Worm (Caenorhabditis elegans): ENCODE results near the gene cdkl-1.

The cdkl-1 gene

DNA sequence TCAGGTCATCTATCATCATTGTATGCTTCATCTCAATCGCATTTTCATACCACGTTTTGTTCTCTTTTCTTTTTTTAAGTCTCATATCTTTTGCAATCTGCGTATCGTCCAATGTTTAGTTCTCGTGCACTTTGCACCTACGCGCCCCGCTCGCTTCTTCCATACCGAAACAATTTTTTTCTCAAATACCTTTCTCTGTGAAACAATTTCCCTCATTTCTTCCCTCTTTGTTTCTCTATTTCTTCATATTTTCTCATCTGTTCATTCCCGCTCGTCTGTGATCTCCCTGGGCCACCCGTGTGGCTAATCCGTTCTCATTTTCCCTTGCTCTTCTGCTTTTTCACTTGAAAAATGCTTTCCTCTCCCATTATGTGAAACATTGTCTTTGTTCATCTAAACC is 41.6 kb downstream of the cdkl-1 start (continued):
- TF ChIP-seq hmg-1.1 (GFP tag; IDR thresholded peaks at IDR 0.05) (no peak), dmd-6 (GFP tag; IDR thresholded peaks at IDR 0.05) (0 out of 2 replicates have a peak, but pooled peaks have one; percentile 13), snpc-1.2 (GFP tag; IDR thresholded peaks at IDR 0.05) (no peak), ces-1 (GFP tag; optimal IDR thresholded peaks at IDR 0.05) (no peak), ceh-32 (tag; optimal IDR thresholded peaks at IDR 0.05; ENCODE audit: poor library complexity) (no peak), F26F4.8 (GFP tag; conservative IDR thresholded peaks at IDR 0.05) (no peak), daf-16 (GFP tag; optimal IDR thresholded peaks at IDR 0.05) (no peak), daf-16 (tag; optimal IDR thresholded peaks at IDR 0.05) (peak; percentile 40), ztf-11 (tag; optimal IDR thresholded peaks at IDR 0.05) (no peak), vab-7 (GFP tag; IDR thresholded peaks at IDR 0.05) (no peak), mdl-1 (tag; optimal IDR thresholded peaks at IDR 0.05) (peak in 1 of 2 experiments; percentile 48), daf-19 (GFP tag; conservative IDR thresholded peaks at IDR 0.05) (no peak), zip-11 (GFP tag; IDR thresholded peaks at IDR 0.05) (no peak)

ce11 chrV:11141179-11141578 is 42.5 kb downstream of the cdkl-1 start, which contains the start of gene folt-1:
TSS of gene folt-1 (plus strand) at chrV:11141479.
- TF ChIP-seq tag-97 (GFP tag; IDR thresholded peaks at IDR 0.05) (no peak), Y5F2A.4 (GFP tag; optimal IDR thresholded peaks at IDR 0.05) (no peak), nhr-11 (tag; optimal IDR thresholded peaks at IDR 0.05) (no peak), ZK546.5 (tag; optimal IDR thresholded peaks at IDR 0.05) (no peak), mep-1 (tag; optimal IDR thresholded peaks at IDR 0.05) (no peak), dmd-8 (GFP tag; IDR thresholded peaks at IDR 0.05) (no peak), zip-2 (tag; optimal IDR thresholded peaks at IDR 0.05) (no peak), nhr-41 (GFP tag; IDR thresholded peaks at IDR 0.05) (no peak), unc-130 (GFP tag; optimal IDR thresholded peaks at IDR 0.05) (no peak), mdt-29 (GFP tag; IDR thresholded peaks at IDR 0.05) (no peak), dpl-1 (GFP tag; optimal IDR thresholded peaks at IDR 0.05) (no peak), set-16 (GFP tag; IDR thresholded peaks at IDR 0.05) (no peak), lsy-2 (tag; optimal IDR thresholded peaks at IDR 0.05) (no peak), zip-11 (GFP tag; IDR thresholded peaks at IDR 0.05) (no peak), F44E2.7 (GFP tag; IDR thresholded peaks at IDR 0.05) (no peak), Y48G9A.11 (GFP tag; IDR thresholded peaks at IDR 0.05) (no peak), R02D3.7 (tag; optimal IDR thresholded peaks at IDR 0.05) (no peak), ZK337.2 (GFP tag; IDR thresholded peaks at IDR 0.05) (no peak), vab-7 (GFP tag; IDR thresholded peaks at IDR 0.05) (no peak)

ce11 chrV:11144694-11145093 is 46.0 kb downstream of the cdkl-1 start, which contains the start of gene C06H2.7:
TSS of gene C06H2.7 (minus strand) at chrV:11144794.
- TF ChIP-seq aly-2 (tag; optimal IDR thresholded peaks at IDR 0.05) (no peak), daf-8 (GFP tag; IDR thresholded peaks at IDR 0.05) (no peak), mes-2 (tag; optimal IDR thresholded peaks at IDR 0.05; ENCODE audit: poor library complexity, severe bottlenecking) (no peak), F44E2.7 (GFP tag; IDR thresholded peaks at IDR 0.05) (no peak), lsy-2 (tag; optimal IDR thresholded peaks at IDR 0.05) (no peak), D1046.2 (GFP tag; IDR thresholded peaks at IDR 0.05) (no peak), dmd-6 (GFP tag; IDR thresholded peaks at IDR 0.05) (no peak), nhr-41 (GFP tag; IDR thresholded peaks at IDR 0.05) (no peak), zip-2 (tag; optimal IDR thresholded peaks at IDR 0.05) (no peak)

- peak; percentile 78 for TF ChIP-seq nhr-25 (tag; optimal IDR thresholded peaks at IDR 0.05; ENCODE audit: borderline replicate concordance, insufficient read depth)
- TF ChIP-seq zip-11 (GFP tag; IDR thresholded peaks at IDR 0.05), result no peak
- TF ChIP-seq Y48G9A.11 (GFP tag; IDR thresholded peaks at IDR 0.05), result no peak
- no peak for TF ChIP-seq nhr-28 (tag; optimal IDR thresholded peaks at IDR 0.05)
- TF ChIP-seq egl-43 (GFP tag; IDR thresholded peaks at IDR 0.05), result 0 out of 2 replicates have a peak, but pooled peaks have one; percentile 14
- no peak for TF ChIP-seq ceh-62 (tag; optimal IDR thresholded peaks at IDR 0.05)
- TF ChIP-seq gei-8 (GFP tag; optimal IDR thresholded peaks at IDR 0.05), result peak; percentile 50
- TF ChIP-seq daf-16 (GFP tag; optimal IDR thresholded peaks at IDR 0.05), result no peak
- TF ChIP-seq daf-16 (tag; optimal IDR thresholded peaks at IDR 0.05), result no peak
- no peak for TF ChIP-seq nhr-41 (GFP tag; IDR thresholded peaks at IDR 0.05)
- TF ChIP-seq vab-7 (GFP tag; IDR thresholded peaks at IDR 0.05), result no peak
- TF ChIP-seq lin-39 (tag; optimal IDR thresholded peaks at IDR 0.05), result no peak
- TF ChIP-seq ctbp-1 (GFP tag; IDR thresholded peaks at IDR 0.05), result 0 out of 2 replicates have a peak, but pooled peaks have one; percentile 15
- TF ChIP-seq mep-1 (tag; optimal IDR thresholded peaks at IDR 0.05), result no peak
- TF ChIP-seq skn-1 (tag; optimal IDR thresholded peaks at IDR 0.05), result no peak
- TF ChIP-seq ceh-82 (tag; optimal IDR thresholded peaks at IDR 0.05), result no peak
- peak; percentile 94 for TF ChIP-seq ama-1 (optimal IDR thresholded peaks at IDR 0.05)
- TF ChIP-seq ZK337.2 (GFP tag; IDR thresholded peaks at IDR 0.05), result no peak
- TF ChIP-seq aly-2 (tag; optimal IDR thresholded peaks at IDR 0.05), result no peak
- no peak for TF ChIP-seq set-16 (GFP tag; IDR thresholded peaks at IDR 0.05)
- no peak for TF ChIP-seq daf-8 (GFP tag; IDR thresholded peaks at IDR 0.05)
These were observed 48.5 kb downstream of the cdkl-1 start, which contains the start of the genes T19C4.24 and nlp-33 for ce11 chrV:11146958-11147779. TSS of gene T19C4.24 (minus strand) at chrV:11147008. TSS of gene nlp-33 (plus strand) at chrV:11147346.
